2 fruit fly cellular contexts compared by ENCODE assay signal in genomic region chr2L:3188875-3189274, dm6.
TF ChIP-seq lines count a peak whose summit lies in the region.

No protein-coding gene starts in this region.

TF ChIP-seq in whole organism, embryonic, 481 proteins besides CTCF, POLR2A, EP300 and RAD21 (continued from another document):
- TF ChIP-seq CG1602 (GFP tag; optimal IDR thresholded peaks at IDR 0.05; lab: Kevin White, UChicago) = no peak
- 0 out of 2 replicates have a peak, but pooled peaks have one; percentile 26 for TF ChIP-seq Ada2b (GFP tag; IDR thresholded peaks at IDR 0.05; lab: Robert Waterston, UW)
- TF ChIP-seq lab (GFP tag; optimal IDR thresholded peaks at IDR 0.05; lab: Kevin White, UChicago) = peak; percentile 39
- 0 out of 2 replicates have a peak, but pooled peaks have one; percentile 15 for TF ChIP-seq CG5953 (GFP tag; IDR thresholded peaks at IDR 0.05; lab: Robert Waterston, UW)
- peak; percentile 49; the same call in 1 of the 2 replicates for TF ChIP-seq CG6689 (GFP tag; IDR thresholded peaks at IDR 0.05; lab: Robert Waterston, UW)
- TF ChIP-seq prd (optimal IDR thresholded peaks at IDR 0.05; lab: Kevin White, UChicago) = peak in 1 of 2 experiments; percentile 7
- TF ChIP-seq prd (GFP tag; IDR thresholded peaks at IDR 0.05; lab: Robert Waterston, UW) = peak; percentile 48; the same call in 2 of the 3 replicates
- 0 out of 2 replicates have a peak, but pooled peaks have one; percentile 31 for TF ChIP-seq CG14441 (GFP tag; IDR thresholded peaks at IDR 0.05; lab: Robert Waterston, UW)
- peak; percentile 46; the same call in 1 of the 3 replicates for TF ChIP-seq row (GFP tag; IDR thresholded peaks at IDR 0.05; lab: Robert Waterston, UW)
- TF ChIP-seq dati (GFP tag; IDR thresholded peaks at IDR 0.05; lab: Robert Waterston, UW) = 0 out of 2 replicates have a peak, but pooled peaks have one; percentile 16
- TF ChIP-seq CG11504 (tag; optimal IDR thresholded peaks at IDR 0.05; lab: Kevin White, UChicago) = peak; percentile 36
- TF ChIP-seq CG1603 (tag; optimal IDR thresholded peaks at IDR 0.05; lab: Kevin White, UChicago) = no peak
- no peak for TF ChIP-seq CG18764 (GFP tag; optimal IDR thresholded peaks at IDR 0.05; lab: Kevin White, UChicago)
- peak; percentile 17 for TF ChIP-seq CG4424 (GFP tag; optimal IDR thresholded peaks at IDR 0.05; lab: Kevin White, UChicago)
- no peak for TF ChIP-seq Gsc (GFP tag; IDR thresholded peaks at IDR 0.05; lab: Robert Waterston, UW)
- TF ChIP-seq dmrt99B (tag; optimal IDR thresholded peaks at IDR 0.05; lab: Kevin White, UChicago) = peak; percentile 22
- TF ChIP-seq ci (GFP tag; IDR thresholded peaks at IDR 0.05; lab: Robert Waterston, UW) = 0 out of 3 replicates have a peak, but pooled peaks have one; percentile 66
- TF ChIP-seq ind (GFP tag; optimal IDR thresholded peaks at IDR 0.05; lab: Kevin White, UChicago) = peak; percentile 23
- TF ChIP-seq CG12071 (GFP tag; optimal IDR thresholded peaks at IDR 0.05; lab: Kevin White, UChicago) = peak; percentile 21
- peak; percentile 29; the same call in 1 of the 3 replicates for TF ChIP-seq otp (GFP tag; IDR thresholded peaks at IDR 0.05; lab: Robert Waterston, UW)
- TF ChIP-seq Ptx1 (GFP tag; IDR thresholded peaks at IDR 0.05; lab: Robert Waterston, UW) = peak; percentile 40; the same call in 1 of the 2 replicates
- TF ChIP-seq Fer3 (tag; optimal IDR thresholded peaks at IDR 0.05; lab: Kevin White, UChicago) = peak; percentile 15
- no peak for TF ChIP-seq lov (optimal IDR thresholded peaks at IDR 0.05; lab: Kevin White, UChicago)
- 0 out of 3 replicates have a peak, but pooled peaks have one; percentile 12 for TF ChIP-seq lov (GFP tag; IDR thresholded peaks at IDR 0.05; lab: Robert Waterston, UW)
- no peak for TF ChIP-seq HmgZ (tag; optimal IDR thresholded peaks at IDR 0.05; lab: Kevin White, UChicago)
- TF ChIP-seq gsb (GFP tag; IDR thresholded peaks at IDR 0.05; lab: Robert Waterston, UW) = no peak
- peak; percentile 17 for TF ChIP-seq Hmr (GFP tag; optimal IDR thresholded peaks at IDR 0.05; lab: Kevin White, UChicago)
- peak; percentile 58; the same call in 1 of the 2 replicates for TF ChIP-seq ttk (GFP tag; IDR thresholded peaks at IDR 0.05; lab: Robert Waterston, UW)
- TF ChIP-seq CG18262 (tag; optimal IDR thresholded peaks at IDR 0.05; lab: Kevin White, UChicago) = no peak
- TF ChIP-seq nmo (GFP tag; optimal IDR thresholded peaks at IDR 0.05; lab: Kevin White, UChicago) = peak; percentile 5
- no peak for TF ChIP-seq CG9609 (GFP tag; optimal IDR thresholded peaks at IDR 0.05; lab: Kevin White, UChicago)
- TF ChIP-seq E2f1 (GFP tag; IDR thresholded peaks at IDR 0.05; lab: Robert Waterston, UW) = 0 out of 2 replicates have a peak, but pooled peaks have one; percentile 22
- no peak for TF ChIP-seq CG17361 (GFP tag; IDR thresholded peaks at IDR 0.05; lab: Robert Waterston, UW)
- peak; percentile 29; the same call in 1 of the 2 replicates for TF ChIP-seq lmd (GFP tag; IDR thresholded peaks at IDR 0.05; lab: Robert Waterston, UW)
- TF ChIP-seq gem (tag; optimal IDR thresholded peaks at IDR 0.05; lab: Kevin White, UChicago) = peak; percentile 30
- TF ChIP-seq Sox102F (GFP tag; optimal IDR thresholded peaks at IDR 0.05; lab: Kevin White, UChicago) = peak; percentile 15
- peak; percentile 66; the same call in 1 of the 2 replicates for TF ChIP-seq CG11696 (GFP tag; IDR thresholded peaks at IDR 0.05; lab: Robert Waterston, UW)
- no peak for TF ChIP-seq CG12104 (GFP tag; optimal IDR thresholded peaks at IDR 0.05; lab: Kevin White, UChicago)
- no peak for TF ChIP-seq CG16863 (GFP tag; optimal IDR thresholded peaks at IDR 0.05; lab: Kevin White, UChicago)
- no peak for TF ChIP-seq Neu2 (GFP tag; optimal IDR thresholded peaks at IDR 0.05; lab: Kevin White, UChicago; ENCODE audit: borderline replicate concordance)
- TF ChIP-seq CG11456 (GFP tag; IDR thresholded peaks at IDR 0.05; lab: Robert Waterston, UW) = 0 out of 3 replicates have a peak, but pooled peaks have one; percentile 49
- TF ChIP-seq sisA (GFP tag; IDR thresholded peaks at IDR 0.05; lab: Robert Waterston, UW) = peak; percentile 32; the same call in 1 of the 2 replicates

TF ChIP-seq in whole organism, prepupa, 60 proteins besides CTCF, POLR2A, EP300 and RAD21 (continued from another document):
- peak; percentile 29 for TF ChIP-seq spab (GFP tag; optimal IDR thresholded peaks at IDR 0.05; lab: Kevin White, UChicago)
- peak; percentile 21 for TF ChIP-seq achi (GFP tag; optimal IDR thresholded peaks at IDR 0.05; lab: Kevin White, UChicago)
- no peak for TF ChIP-seq dsx (GFP tag; optimal IDR thresholded peaks at IDR 0.05; lab: Kevin White, UChicago; ENCODE audit: poor library complexity, severe bottlenecking)
- peak; percentile 19; the same call in 1 of the 2 replicates for TF ChIP-seq Gug (GFP tag; IDR thresholded peaks at IDR 0.05; lab: Robert Waterston, UW)
- TF ChIP-seq Hr39 (GFP tag; optimal IDR thresholded peaks at IDR 0.05; lab: Kevin White, UChicago) = peak; percentile 42
- peak; percentile 65 for TF ChIP-seq svp (GFP tag; lab: Kevin White, UChicago)
- TF ChIP-seq CG4318 (GFP tag; optimal IDR thresholded peaks at IDR 0.05; lab: Kevin White, UChicago) = no peak
- peak; percentile 49 for TF ChIP-seq Ets96B (tag; optimal IDR thresholded peaks at IDR 0.05; lab: Kevin White, UChicago)
- peak; percentile 30 for TF ChIP-seq OdsH (GFP tag; optimal IDR thresholded peaks at IDR 0.05; lab: Kevin White, UChicago)
- TF ChIP-seq Sox14 (GFP tag; optimal IDR thresholded peaks at IDR 0.05; lab: Kevin White, UChicago) = peak; percentile 8
- TF ChIP-seq fd59A (GFP tag; optimal IDR thresholded peaks at IDR 0.05; lab: Kevin White, UChicago) = peak; percentile 17
- TF ChIP-seq CG32006 (GFP tag; optimal IDR thresholded peaks at IDR 0.05; lab: Kevin White, UChicago) = peak; percentile 37
- TF ChIP-seq fkh (GFP tag; optimal IDR thresholded peaks at IDR 0.05; lab: Kevin White, UChicago) = no peak
- peak; percentile 48 for TF ChIP-seq CG10669 (GFP tag; optimal IDR thresholded peaks at IDR 0.05; lab: Kevin White, UChicago)
- TF ChIP-seq acj6 (GFP tag; optimal IDR thresholded peaks at IDR 0.05; lab: Kevin White, UChicago) = peak; percentile 20
